Worm (Caenorhabditis elegans) whole organism, L4/young adult: ENCODE measurements around the gene egl-20.

Source experiments
- W03F9.2 ChIP-seq: fragments of 150-350 bp; optimal IDR thresholded peaks from 2 replicates; lab custom pipeline; 2014; ENCODE audit warnings: missing biosample characterization, missing genetic modification characterization
- him-1 ChIP-seq: sonication (generic microtip); optimal IDR thresholded peaks from 2 replicates; lab custom pipeline; 2016; ENCODE audit warnings: missing genotype, missing genetic modification reagents, missing genetic modification characterization, missing compliant biosample characterization

DNA sequence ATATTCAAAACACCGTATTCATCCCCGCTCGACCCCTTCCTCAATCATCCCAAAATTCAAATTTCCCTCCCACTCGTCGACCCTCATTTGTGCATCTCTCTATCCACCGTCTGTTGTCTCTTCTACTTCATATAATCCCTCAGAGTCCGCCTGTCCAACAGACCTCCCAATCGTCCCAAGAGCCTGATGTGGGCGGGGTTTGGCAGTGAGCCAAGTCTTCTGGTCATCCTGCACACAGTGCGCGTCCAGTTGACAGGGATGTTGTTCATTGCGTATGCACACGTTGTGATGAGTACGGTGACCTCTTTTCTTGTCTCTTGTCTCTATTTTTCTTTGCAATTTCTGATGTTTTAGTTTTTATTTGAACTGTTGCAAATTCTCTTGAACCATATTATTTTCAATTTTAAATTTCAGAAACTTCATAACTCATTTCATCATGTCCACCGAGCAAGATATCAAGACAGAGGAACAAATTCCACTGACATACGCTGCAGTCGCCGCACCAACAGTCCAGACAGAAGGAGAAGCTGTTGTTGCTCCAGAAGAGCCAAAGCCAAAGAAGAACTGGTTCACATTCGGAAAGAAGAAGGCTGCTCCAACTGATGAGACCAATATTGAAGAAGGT, 43.1 kb downstream of the egl-20 start, which contains the start of gene cav-1:
- no peak for TF ChIP-seq him-1 (tag; lab: Kevin White, UChicago)
- TF ChIP-seq W03F9.2 (tag; lab: Kevin White, UChicago) = no peak
